Fruit fly (Drosophila melanogaster) Kc167 (cell line): ENCODE data around the gene CG16965.

Experiments
- Sin3A ChIP-seq: fragments of >200 bp; optimal IDR thresholded peaks from 2 replicates; lab custom pipeline; 2018; ENCODE audit warnings: missing external identifiers
- h ChIP-seq: fragments of >200 bp; optimal IDR thresholded peaks from 3 replicates; lab custom pipeline; 2018; ENCODE audit warnings: missing external identifiers
- insv ChIP-seq: fragments of >200 bp; optimal IDR thresholded peaks from 3 replicates; lab custom pipeline; 2018; ENCODE audit warnings: missing external identifiers
- psq ChIP-seq: fragments of >200 bp; optimal IDR thresholded peaks from 2 replicates; lab custom pipeline; 2017; ENCODE audit warnings: missing external identifiers
- ttk ChIP-seq: sonication (Bioruptor generic); optimal IDR thresholded peaks from 2 replicates; lab custom pipeline; 2017; ENCODE audit warnings: missing external identifiers

DNA sequence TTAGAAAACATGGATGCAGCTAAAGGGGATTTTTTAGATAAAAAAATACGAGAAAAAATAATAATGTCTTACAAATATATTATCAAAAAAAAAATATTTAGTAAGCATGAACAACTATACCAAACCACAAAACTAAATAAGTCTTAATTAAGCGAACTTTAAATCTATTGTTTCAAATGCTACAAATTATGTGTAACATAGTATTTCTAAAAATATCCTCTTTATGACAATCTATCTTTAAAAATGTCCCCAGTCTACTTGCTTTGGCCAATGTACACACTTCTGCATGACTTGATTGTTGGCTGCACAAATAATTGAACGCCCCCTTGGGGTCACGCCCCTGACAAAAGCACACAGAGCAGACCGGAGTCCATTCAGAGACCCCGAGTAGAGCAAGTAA is 49.8 kb upstream of the CG16965 start:
- TF ChIP-seq h: no peak
- TF ChIP-seq psq (lab: Kevin White, UChicago): no peak
- TF ChIP-seq Sin3A (lab: Kevin White, UChicago): no peak
- no peak for TF ChIP-seq ttk (lab: Kevin White, UChicago)
- TF ChIP-seq insv (lab: Kevin White, UChicago): no peak
